Worm (Caenorhabditis elegans) whole organism, young adult: ENCODE results near the gene ZK121.2.

Experiments
- ZK185.1 ChIP-seq: sonication (generic microtip); optimal IDR thresholded peaks from 2 replicates; lab custom pipeline; 2016; ENCODE audit warnings: mild to moderate bottlenecking, missing genetic modification characterization, missing compliant biosample characterization; ENCODE audit not compliant: poor library complexity, severe bottlenecking
- bed-1 ChIP-seq: fragments of 200-800 bp; sonication (Bioruptor generic); IDR thresholded peaks from 2 replicates; pipeline ENCODE4 v1.3.6; 2022; ENCODE audit warnings: missing genetic modification reagents, missing genetic modification characterization, missing compliant biosample characterization
- chd-7 ChIP-seq: sonication (generic microtip); optimal IDR thresholded peaks from 2 replicates; lab custom pipeline; 2016; ENCODE audit warnings: mild to moderate bottlenecking, missing genetic modification characterization, moderate library complexity, missing compliant biosample characterization
- egl-18 ChIP-seq: fragments of 200-800 bp; sonication (Bioruptor generic); IDR thresholded peaks from 2 replicates; pipeline ENCODE4 v1.3.6; 2022; ENCODE audit warnings: missing genetic modification reagents, missing genetic modification characterization, missing compliant biosample characterization
- ekl-4 ChIP-seq: fragments of 200-800 bp; sonication (Bioruptor generic); IDR thresholded peaks from 2 replicates; pipeline ENCODE4 v1.3.6; 2022; ENCODE audit warnings: missing genetic modification reagents, missing genetic modification characterization, missing compliant biosample characterization
- lin-35 ChIP-seq, 3 experiments: fragments of 150-350 bp in 2 of 3; sonication (generic microtip) in 1 of 3; optimal IDR thresholded peaks; 2 replicates each; lab custom pipeline; 2014 to 2018; ENCODE audit warnings: missing biosample characterization in 3 of 3, missing genetic modification characterization in 3 of 3, missing genetic modification reagents in 3 of 3
- lir-1 ChIP-seq: fragments of 200-800 bp; sonication (Bioruptor generic); conservative IDR thresholded peaks from 2 replicates; pipeline ENCODE4 v1.3.6; 2022; ENCODE audit warnings: missing genetic modification reagents, missing genetic modification characterization, missing compliant biosample characterization
- pha-4 ChIP-seq: fragments of 150-350 bp; sonication (generic microtip); optimal IDR thresholded peaks from 2 replicates; lab custom pipeline; 2014; ENCODE audit warnings: missing biosample characterization, missing genetic modification reagents, missing genetic modification characterization
- snpc-1.3 ChIP-seq: sonication (generic microtip); optimal IDR thresholded peaks from 2 replicates; lab custom pipeline; 2017; ENCODE audit warnings: missing genetic modification characterization, mild to moderate bottlenecking, missing compliant biosample characterization, antibody characterized with exemption, moderate library complexity, missing genotype, missing genetic modification reagents; ENCODE audit not compliant: insufficient read depth
- snpc-4 ChIP-seq, 5 experiments: fragments of 150-350 bp in 1 of 5; sonication (generic microtip) in 4 of 5; optimal IDR thresholded peaks; 2 replicates each; lab custom pipeline; 2014 to 2018; ENCODE audit warnings: missing genetic modification characterization in 5 of 5, missing biosample characterization in 3 of 5, antibody characterized with exemption in 2 of 5, mild to moderate bottlenecking in 2 of 5, missing compliant biosample characterization in 2 of 5, missing genotype in 2 of 5, moderate library complexity in 2 of 5, missing genetic modification reagents in 1 of 5
- somi-1 ChIP-seq: fragments of 200-800 bp; sonication (Bioruptor generic); optimal IDR thresholded peaks from 2 replicates; lab custom pipeline; 2018; ENCODE audit warnings: mild to moderate bottlenecking, missing genetic modification characterization, missing compliant biosample characterization

- TF ChIP-seq lir-1 (GFP tag; lab: Robert Waterston, UW) (no peak), snpc-4 (GFP tag; optimal IDR thresholded peaks at IDR 0.05; lab: Kevin White, UChicago) (no peak), snpc-4 (tag; optimal IDR thresholded peaks at IDR 0.05; lab: Kevin White, UChicago) (no peak), somi-1 (no peak), ZK185.1 (no peak), ekl-4 (GFP tag; lab: Robert Waterston, UW) (no peak), lin-35 (GFP tag; optimal IDR thresholded peaks at IDR 0.05; lab: Kevin White, UChicago) (no peak), pha-4 (tag; lab: Kevin White, UChicago) (no peak), bed-1 (GFP tag; lab: Robert Waterston, UW) (no peak), snpc-1.3 (tag; lab: Kevin White, UChicago) (no peak), egl-18 (GFP tag; lab: Robert Waterston, UW) (no peak), chd-7 (tag; lab: Kevin White, UChicago) (no peak)
These were observed 3.1 kb downstream of the ZK121.2 start for ce11 chrIII:5344561-5344960.
